Fruit fly (Drosophila melanogaster) whole organism, larva: ENCODE results near the gene nab.
A peak's percentile ranks its signal among the peaks of the same experiment; 100 is the strongest.

Experiments used
- noc ChIP-seq: fragments of 200-800 bp; sonication (Bioruptor generic); optimal IDR thresholded peaks from 3 replicates; lab custom pipeline; 2019; ENCODE audit warnings: missing biosample characterization, mild to moderate bottlenecking, missing genetic modification characterization, moderate library complexity

nab gene

DNA sequence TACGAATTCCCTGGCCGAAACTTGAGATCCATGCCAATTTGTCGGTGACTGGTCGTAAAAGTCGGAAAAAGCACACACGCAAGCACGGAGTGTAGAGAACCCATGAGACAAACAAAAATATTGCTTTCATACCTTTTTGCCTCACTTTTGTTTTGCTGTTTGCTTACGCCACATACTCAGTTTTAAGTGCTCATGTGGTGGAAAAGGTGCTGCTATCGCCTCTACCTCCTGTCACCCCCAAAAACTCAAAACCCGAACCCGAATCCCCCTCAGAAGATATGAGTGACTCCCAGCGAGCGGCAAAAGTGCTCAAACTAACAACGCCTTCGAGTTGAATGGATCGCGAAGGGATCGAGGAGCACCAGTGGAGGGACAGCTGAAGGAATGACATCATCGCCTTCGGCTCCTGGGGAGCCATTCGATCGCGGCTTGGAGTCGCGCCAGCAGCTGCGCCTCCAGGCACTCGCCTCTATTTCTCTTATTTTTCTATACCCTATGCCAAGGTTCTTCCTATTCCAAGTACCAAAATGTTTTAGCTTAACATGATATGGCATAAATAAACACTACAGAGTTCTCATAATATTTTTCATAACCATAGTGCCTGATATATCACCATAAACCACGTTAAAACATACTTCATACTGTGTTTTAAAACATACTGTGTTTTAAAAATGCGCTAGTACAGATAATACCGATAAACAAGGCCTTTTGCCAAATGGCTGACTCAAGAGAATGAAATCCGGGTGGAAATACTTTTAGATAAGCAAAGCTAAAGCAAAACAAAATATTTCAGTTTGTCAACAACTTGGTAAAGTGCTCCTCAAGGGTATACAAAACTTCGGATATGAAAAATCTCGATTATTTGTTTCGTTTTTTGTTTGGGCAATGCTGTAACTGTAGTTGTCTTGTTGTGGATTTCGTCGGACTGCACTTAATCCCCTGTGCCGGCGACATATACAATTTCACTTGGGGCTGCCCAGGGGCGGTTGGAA, 40.1 kb downstream of the nab start:
- TF ChIP-seq noc (tag; lab: Kevin White, UChicago), result no peak

DNA sequence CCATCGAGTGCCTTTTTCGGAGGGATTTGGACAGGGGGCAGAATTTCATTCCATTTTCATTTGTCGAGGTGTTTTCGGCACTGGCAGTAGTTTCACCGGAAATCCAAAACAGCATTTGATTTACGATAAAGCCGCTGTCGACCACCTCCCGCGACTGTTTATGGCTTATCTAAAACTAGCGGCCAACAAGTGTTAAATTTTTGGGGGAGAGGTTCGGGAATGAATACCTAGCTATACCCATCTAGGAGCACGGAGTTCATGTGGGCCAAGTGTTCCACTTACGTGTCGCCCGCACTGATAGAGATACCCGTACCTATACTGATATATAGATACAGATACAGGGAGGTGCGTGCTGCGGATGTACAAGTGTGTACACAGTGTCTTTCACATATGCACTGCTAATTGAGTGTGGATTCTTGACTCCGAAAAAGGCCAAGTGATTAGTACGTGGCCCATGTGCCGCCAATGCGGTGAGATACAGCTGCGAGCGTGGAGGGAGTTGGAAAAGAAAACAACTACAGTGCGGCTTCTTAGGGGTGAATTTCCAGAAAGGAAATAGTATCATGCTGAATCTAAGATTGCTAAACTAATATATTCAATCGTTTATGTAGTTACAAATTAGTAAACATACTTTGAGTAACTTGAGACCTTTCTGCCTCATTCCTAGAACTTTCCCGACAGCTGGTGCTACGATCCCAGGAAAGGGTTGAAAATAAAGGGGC, 40.9 kb downstream of the nab start:
- no peak for TF ChIP-seq noc (tag; lab: Kevin White, UChicago)

DNA sequence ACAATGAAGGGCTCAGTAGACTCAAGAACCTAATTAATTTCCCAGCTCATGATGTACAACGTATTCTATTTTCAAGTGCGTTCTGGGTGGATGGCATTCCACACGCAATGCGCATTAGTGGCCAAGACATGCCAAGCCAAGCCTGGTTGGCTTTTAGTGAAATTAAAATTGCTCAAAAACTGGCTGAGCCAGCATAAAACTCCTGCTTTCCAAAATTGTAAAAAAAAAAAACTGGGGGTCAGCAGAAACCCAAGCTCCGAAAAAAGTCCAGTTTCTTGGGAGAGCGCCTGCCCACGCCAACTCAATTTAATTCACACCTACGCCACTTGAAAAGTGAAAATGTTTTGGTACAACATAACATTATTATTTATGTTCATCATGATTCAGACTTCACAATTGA, 42.4 kb downstream of the nab start:
- TF ChIP-seq noc (tag; lab: Kevin White, UChicago), result no peak

DNA sequence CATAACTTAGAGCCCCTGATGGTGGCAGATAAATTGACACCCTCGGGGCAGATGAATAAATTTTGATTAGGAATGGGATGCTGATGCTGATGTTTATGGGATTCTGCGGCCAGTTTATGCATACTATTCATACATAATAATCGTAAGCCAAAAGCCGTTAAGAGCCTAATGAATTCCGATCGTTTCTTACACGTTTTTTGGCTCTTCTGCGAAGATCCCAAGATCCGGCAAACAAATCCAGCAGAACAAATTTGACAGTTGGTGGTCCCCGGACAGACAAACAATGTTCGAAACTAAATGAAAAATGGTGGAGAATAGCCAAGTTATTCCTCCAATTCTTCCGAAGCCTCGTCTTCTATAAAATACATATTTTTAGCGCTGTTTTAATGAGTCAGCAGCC, 43.2 kb downstream of the nab start:
- peak; percentile 33 for TF ChIP-seq noc (tag; lab: Kevin White, UChicago)

DNA sequence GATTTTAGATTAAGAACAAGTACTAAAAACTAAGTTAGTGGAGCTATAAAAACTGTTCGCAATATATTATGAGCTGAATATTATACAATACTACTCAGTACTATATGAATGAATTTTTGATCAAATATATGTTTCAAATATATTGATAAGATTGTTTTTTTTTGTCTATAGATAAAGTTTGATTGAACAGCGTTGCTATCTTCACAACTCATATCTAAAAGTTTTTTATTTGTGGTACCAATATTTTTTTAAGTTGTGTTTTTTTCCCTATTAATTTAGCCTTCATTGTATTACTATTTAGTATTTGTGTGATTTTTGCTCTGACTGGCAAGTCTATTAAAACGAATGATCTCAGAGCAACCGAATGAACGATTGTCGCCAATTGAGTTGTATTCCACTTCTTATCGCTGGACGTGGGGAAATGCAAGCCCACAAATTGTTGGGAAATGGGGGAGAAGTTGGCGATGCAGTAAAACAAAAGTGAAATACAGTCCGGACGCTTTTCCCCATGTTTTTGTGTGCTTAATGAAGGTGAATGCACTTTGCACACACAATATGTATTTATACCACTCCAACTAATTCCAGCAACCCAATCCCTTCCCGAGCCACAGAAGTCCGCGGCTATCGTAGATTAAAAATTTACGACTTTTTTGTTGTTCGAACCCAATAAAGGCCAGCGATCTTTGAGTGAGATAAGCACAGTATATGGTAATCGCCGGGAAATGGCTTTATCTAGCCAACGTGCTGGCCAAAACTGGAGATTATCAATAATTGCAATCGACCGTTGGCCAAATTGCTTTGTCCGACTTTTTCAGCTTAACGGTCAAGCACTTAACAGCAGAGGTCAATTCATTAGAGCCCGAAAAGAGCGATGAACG, 44.0 kb downstream of the nab start:
- peak; percentile 89 for TF ChIP-seq noc (tag; lab: Kevin White, UChicago)

DNA sequence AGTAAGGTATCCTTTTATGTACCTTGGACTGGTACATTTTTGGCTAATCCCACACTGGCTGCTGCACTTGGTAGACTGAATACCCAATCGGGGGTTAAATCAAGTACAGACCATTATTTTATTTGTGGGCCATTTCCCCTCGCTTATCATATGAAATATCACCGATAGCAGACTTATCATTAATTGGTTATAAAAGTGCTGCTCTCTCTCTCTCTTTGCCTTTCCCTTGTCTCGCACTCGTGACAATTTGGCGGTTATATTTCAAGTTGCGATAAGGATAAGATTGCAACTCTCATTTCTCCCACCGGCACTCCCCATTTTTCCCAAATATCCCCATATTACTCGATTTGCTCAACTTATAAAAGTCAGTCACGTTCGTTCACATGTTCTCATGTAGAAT, 45.0 kb downstream of the nab start:
- TF ChIP-seq noc (tag; lab: Kevin White, UChicago), result no peak

DNA sequence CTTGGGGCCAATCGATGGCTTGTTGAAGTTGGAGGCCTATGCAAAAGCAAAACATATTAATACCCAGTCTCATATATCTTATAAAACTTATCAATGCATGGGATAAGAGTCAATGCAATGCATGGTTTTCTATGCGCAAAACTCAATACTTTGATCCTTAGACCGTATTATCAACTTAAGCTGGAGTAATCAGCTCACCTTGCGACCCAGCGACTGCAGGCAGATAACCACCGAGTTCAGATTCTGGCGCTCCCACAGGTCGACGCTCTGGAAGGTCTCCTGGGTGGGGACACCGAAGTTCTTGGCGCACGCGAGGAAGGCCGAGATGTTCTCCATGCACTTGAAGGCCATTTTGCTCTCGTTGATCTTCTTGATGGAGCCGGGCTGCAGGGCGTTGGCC, 45.6 kb downstream of the nab start:
- TF ChIP-seq noc (tag; lab: Kevin White, UChicago), result no peak

DNA sequence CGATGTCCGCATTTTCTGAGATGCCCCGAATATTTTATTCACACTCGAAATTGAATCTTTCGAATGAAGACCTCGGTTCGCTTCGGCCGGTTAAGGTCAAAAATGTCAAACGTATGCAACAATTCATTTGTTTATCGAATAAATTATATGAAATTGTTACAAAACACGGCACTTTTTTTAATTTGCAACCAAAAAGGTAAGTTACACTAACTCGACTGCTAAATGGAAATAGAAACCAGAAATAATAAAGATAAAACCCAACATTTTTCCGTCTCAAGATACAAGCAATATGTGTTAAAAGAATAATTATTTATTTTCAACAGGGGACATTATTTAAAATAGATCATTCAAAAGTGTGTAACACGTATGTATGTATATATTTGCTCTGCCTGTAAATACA, 46.7 kb downstream of the nab start:
- no peak for TF ChIP-seq noc (tag; lab: Kevin White, UChicago)

DNA sequence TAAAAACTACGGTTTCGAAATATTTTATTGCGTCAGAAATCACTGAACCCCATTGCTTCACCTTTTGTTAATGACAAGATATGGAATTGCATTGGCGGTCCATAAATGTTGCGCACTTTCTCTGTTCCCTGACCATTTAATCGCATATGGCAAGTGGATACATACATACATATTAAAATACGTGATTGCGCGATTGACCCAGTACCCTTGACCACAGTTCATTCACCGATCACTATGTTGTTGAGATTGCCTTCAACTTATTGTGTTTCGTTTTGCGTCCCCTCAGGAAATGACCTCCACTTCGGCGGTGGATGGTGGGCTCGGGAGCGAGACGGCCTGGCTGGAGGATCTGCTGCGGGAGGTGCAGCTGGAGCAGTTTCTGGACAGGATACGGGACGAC, 50.5 kb downstream of the nab start:
- no peak for TF ChIP-seq noc (tag; lab: Kevin White, UChicago)

DNA sequence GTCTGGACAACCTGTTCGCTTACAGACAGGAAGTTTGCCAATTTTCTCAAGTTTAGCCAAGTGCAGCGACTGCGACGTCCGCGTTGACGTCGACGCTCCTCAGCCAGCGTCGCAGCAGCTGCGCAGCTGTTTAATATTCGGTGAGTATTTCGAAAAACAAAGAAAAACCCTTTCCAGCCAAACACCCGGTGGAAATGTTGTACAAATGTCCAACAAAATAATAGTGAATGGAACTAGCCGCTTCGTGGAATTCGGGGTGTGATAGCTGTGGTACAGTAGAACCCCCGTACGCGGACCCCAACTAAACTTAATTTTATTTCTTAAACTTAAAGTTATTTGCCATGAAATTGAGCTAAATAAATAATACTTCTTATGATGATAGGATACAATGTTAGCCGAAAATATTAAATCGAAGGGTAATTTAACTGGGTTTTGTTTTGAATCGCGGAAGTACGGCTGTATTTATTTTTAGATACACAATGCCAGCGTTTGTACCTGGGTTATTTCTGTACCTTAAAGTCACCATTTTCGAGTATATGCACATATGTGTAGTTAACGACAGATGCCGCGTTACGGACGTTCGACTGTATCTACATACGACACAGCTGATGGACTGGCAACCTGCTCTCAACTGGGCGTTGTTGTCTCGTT, 51.8 kb downstream of the nab start:
- TF ChIP-seq noc (tag; lab: Kevin White, UChicago), result peak; percentile 86

DNA sequence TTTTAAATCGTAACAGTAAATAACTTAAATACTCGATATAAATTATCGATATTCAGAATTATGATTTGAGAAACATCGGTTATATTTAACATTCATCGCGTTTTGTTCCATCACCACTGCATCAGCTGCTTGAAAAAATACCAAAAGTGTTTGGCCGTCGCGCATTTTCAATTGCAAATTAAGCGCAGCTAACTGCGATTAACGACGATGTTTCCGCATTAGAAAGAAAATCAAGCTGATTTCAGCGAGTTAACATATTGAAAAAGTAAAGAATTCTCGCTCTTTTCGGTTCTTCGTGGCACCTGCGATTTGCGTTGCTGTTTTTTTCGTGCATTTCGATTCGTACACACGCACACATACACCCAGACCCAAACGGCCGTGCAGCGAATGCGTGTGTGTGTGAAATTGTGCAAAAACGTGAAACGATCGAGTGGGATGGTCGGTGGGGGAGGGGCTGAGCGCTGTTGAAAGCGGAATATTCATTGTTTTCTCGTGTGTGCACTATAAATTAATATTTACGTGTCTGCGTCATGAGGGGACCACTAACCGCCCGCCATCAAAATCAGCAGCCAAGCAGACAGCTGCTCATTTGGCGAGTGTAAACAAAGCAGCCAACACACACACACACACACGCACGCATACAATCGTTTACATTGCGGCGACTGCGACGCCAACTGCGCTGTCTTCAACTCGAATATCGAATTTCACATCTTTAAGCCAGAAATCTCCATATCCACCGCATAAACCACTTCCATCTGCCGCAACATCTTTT, 52.5 kb downstream of the nab start, which contains the start of gene Ack:
Gene Ack, plus strand, starts transcription at position 115 of the 772 bp plus-strand sequence.
- TF ChIP-seq noc (tag; lab: Kevin White, UChicago), result no peak

DNA sequence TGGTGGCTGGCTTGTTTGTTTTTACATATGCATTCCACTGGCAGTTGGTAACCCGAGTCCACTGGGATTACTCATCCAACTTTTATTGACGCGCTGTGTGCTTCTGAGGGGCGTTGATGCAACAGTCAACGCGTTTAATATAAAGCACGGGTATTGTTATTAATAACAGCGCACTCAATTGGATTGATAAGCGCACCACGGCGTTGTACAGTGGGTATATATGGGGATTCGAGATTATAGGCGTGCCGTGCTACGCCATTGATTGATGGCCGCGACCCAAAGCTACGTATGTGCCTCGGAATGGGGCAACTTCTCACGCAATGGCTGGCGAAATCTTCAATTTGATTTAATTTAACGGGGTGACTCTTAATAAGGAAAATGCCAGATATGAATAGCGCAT, 53.6 kb downstream of the nab start:
- TF ChIP-seq noc (tag; lab: Kevin White, UChicago), result no peak
